Worm (Caenorhabditis elegans): ENCODE measurements around the gene ptr-24.

Gene ptr-24

DNA sequence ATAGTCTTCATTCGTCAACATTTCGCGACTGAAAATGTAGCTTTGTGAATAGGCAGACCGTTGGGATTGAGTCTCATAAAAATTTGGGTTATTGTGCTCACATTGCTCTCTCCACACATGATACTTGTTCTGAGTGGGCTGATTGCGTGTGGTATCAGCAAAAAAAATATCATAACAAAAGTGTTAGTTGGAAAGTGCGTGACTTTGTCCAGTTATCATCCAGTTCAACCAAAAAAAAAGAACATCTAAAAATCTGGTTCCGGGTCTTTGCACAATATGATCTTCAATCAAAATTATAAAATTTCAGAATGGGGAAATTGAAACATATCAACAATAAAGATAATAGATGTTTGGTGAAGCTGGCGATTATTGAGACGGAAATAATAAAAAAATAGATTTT is 37.3 kb upstream of the ptr-24 start, which contains the start of gene srd-39:
TSS of gene srd-39 (minus strand) at position 101 of the 400 bp plus-strand sequence.
- no peak for TF ChIP-seq skn-1 (tag; optimal IDR thresholded peaks at IDR 0.05)
- no peak for TF ChIP-seq sma-3 (GFP tag; optimal IDR thresholded peaks at IDR 0.05)

DNA sequence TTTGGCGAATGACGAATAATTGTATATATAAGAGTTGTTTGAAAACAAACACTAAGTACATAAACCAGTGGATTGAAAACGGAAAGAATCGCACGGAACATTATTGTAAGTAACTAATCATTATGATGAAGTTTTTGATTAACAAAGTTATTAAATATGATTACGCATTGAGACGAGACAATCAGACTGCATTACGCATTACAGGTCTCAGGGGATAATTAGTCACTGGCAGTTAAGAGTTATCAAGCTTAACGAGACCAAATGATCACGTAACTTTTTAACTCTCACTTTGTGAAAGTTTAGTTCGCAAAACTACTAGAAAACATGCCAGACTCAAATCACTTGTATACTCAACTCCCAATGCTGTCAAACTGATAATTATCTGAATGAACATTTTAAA is 34.5 kb upstream of the ptr-24 start, which contains the start of gene srd-42:
TSS of gene srd-42 (minus strand) at position 101 of the 400 bp plus-strand sequence.
- no peak for TF ChIP-seq dmd-4 (tag; optimal IDR thresholded peaks at IDR 0.05)
- TF ChIP-seq snpc-4 (tag; optimal IDR thresholded peaks at IDR 0.05): no peak
- TF ChIP-seq ama-1 (optimal IDR thresholded peaks at IDR 0.05): no peak
- no peak for TF ChIP-seq mdl-1 (tag; optimal IDR thresholded peaks at IDR 0.05)
- no peak for TF ChIP-seq ztf-4 (tag; optimal IDR thresholded peaks at IDR 0.05)
- no peak for TF ChIP-seq lsy-2 (tag; optimal IDR thresholded peaks at IDR 0.05)
- TF ChIP-seq fos-1 (tag; optimal IDR thresholded peaks at IDR 0.05): no peak
- no peak for TF ChIP-seq nhr-12 (tag; optimal IDR thresholded peaks at IDR 0.05)
- TF ChIP-seq unc-39 (tag; optimal IDR thresholded peaks at IDR 0.05): no peak
- no peak for TF ChIP-seq crh-2 (tag; optimal IDR thresholded peaks at IDR 0.05)
- no peak for TF ChIP-seq lin-13 (GFP tag; optimal IDR thresholded peaks at IDR 0.05)

- TF ChIP-seq fos-1 (tag; optimal IDR thresholded peaks at IDR 0.05): no peak
- TF ChIP-seq aly-2 (tag; optimal IDR thresholded peaks at IDR 0.05): no peak
- no peak for TF ChIP-seq sma-3 (GFP tag; optimal IDR thresholded peaks at IDR 0.05)
- no peak for TF ChIP-seq nhr-11 (tag; optimal IDR thresholded peaks at IDR 0.05)
- TF ChIP-seq ztf-1 (GFP tag; conservative IDR thresholded peaks at IDR 0.05): no peak
- no peak for TF ChIP-seq unc-62 (GFP tag; optimal IDR thresholded peaks at IDR 0.05)
- no peak for TF ChIP-seq nhr-25 (tag; optimal IDR thresholded peaks at IDR 0.05)
- TF ChIP-seq skn-1 (tag; optimal IDR thresholded peaks at IDR 0.05): no peak
- TF ChIP-seq unc-55 (GFP tag; optimal IDR thresholded peaks at IDR 0.05): no peak
- TF ChIP-seq alr-1 (tag; optimal IDR thresholded peaks at IDR 0.05): no peak
- no peak for TF ChIP-seq nhr-129 (tag; optimal IDR thresholded peaks at IDR 0.05)
These were observed 32.0 kb upstream of the ptr-24 start, which contains the start of gene srd-43 for ce11 chrX:13305779-13306178. Gene srd-43, minus strand, starts transcription at chrX:13305844.

DNA sequence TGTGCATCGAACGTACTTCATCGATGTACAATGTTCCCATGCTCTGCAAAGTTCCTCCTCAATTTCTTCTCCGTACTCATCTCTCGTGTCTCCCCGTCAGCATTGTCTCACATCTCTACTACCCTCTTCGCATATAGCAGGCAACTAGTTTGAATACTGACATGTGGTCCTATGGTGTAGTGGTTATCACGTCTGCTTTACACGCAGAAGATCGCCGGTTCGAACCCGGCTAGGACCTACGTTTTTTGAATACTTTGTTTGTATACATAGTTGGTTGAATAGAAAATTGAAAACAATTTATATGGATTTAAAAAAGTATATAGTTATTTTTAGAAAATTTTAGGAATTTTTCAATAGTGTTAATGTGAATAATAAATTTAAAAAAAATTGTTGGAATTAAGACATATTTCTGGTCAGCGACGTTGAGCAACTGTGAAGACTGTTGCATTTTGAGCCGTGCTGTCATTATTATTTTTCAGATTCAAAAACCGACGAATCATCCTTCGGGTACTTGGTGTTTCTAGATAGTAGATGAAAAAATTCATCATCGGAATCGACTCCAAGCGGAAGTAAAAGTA is 30.9 kb upstream of the ptr-24 start:
- TF ChIP-seq skn-1 (tag; optimal IDR thresholded peaks at IDR 0.05) (no peak), crh-2 (tag; optimal IDR thresholded peaks at IDR 0.05) (peak; percentile 89), dmd-4 (tag; optimal IDR thresholded peaks at IDR 0.05) (no peak), mab-5 (tag; optimal IDR thresholded peaks at IDR 0.05) (peak; percentile 73), R02D3.7 (tag; optimal IDR thresholded peaks at IDR 0.05) (no peak), nhr-129 (tag; optimal IDR thresholded peaks at IDR 0.05) (peak; percentile 93), F13H6.1 (tag; optimal IDR thresholded peaks at IDR 0.05) (peak; percentile 75), ztf-4 (tag; optimal IDR thresholded peaks at IDR 0.05) (peak; percentile 43), ceh-16 (tag; optimal IDR thresholded peaks at IDR 0.05) (peak; percentile 36), elt-3 (tag; optimal IDR thresholded peaks at IDR 0.05) (no peak), egl-27 (tag; optimal IDR thresholded peaks at IDR 0.05) (peak; percentile 77), unc-55 (GFP tag; optimal IDR thresholded peaks at IDR 0.05) (peak; percentile 90), ceh-82 (tag; optimal IDR thresholded peaks at IDR 0.05) (peak; percentile 53), ZK546.5 (tag; optimal IDR thresholded peaks at IDR 0.05) (no peak), nhr-21 (tag; optimal IDR thresholded peaks at IDR 0.05) (peak; percentile 89), ztf-1 (GFP tag; conservative IDR thresholded peaks at IDR 0.05) (no peak), sma-3 (GFP tag; optimal IDR thresholded peaks at IDR 0.05) (peak; percentile 75), nhr-23 (tag; optimal IDR thresholded peaks at IDR 0.05) (no peak), unc-62 (GFP tag; optimal IDR thresholded peaks at IDR 0.05) (no peak), lin-13 (GFP tag; optimal IDR thresholded peaks at IDR 0.05) (peak; percentile 75), peb-1 (tag; optimal IDR thresholded peaks at IDR 0.05) (no peak), mbf-1 (tag; optimal IDR thresholded peaks at IDR 0.05) (peak; percentile 30), sem-4 (tag; optimal IDR thresholded peaks at IDR 0.05) (no peak), fos-1 (tag; optimal IDR thresholded peaks at IDR 0.05) (peak; percentile 87), ztf-11 (tag; optimal IDR thresholded peaks at IDR 0.05) (no peak), sma-9 (GFP tag; optimal IDR thresholded peaks at IDR 0.05) (peak; percentile 89), sma-9 (tag; optimal IDR thresholded peaks at IDR 0.05) (no peak), mdl-1 (tag; optimal IDR thresholded peaks at IDR 0.05) (peak in 1 of 2 experiments; percentile 57), blmp-1 (tag; optimal IDR thresholded peaks at IDR 0.05; ENCODE audit: insufficient read depth) (no peak), snpc-4 (tag; optimal IDR thresholded peaks at IDR 0.05) (peak; percentile 21), zag-1 (tag; optimal IDR thresholded peaks at IDR 0.05) (peak; percentile 65), elt-1 (tag; optimal IDR thresholded peaks at IDR 0.05) (no peak), nhr-12 (tag; optimal IDR thresholded peaks at IDR 0.05) (no peak), nhr-6 (tag; optimal IDR thresholded peaks at IDR 0.05) (peak; percentile 73), lin-11 (tag; optimal IDR thresholded peaks at IDR 0.05) (peak; percentile 83), aly-2 (tag; optimal IDR thresholded peaks at IDR 0.05) (no peak), Y55F3AM.14 (GFP tag; optimal IDR thresholded peaks at IDR 0.05) (peak; percentile 73), ama-1 (optimal IDR thresholded peaks at IDR 0.05) (no peak), gmeb-1 (tag; optimal IDR thresholded peaks at IDR 0.05) (peak; percentile 65), alr-1 (tag; optimal IDR thresholded peaks at IDR 0.05) (no peak), nhr-11 (tag; optimal IDR thresholded peaks at IDR 0.05) (no peak), nhr-77 (tag; optimal IDR thresholded peaks at IDR 0.05) (no peak)
